Fruit fly (Drosophila melanogaster) whole organism, embryonic: ENCODE measurements around the gene kirre.

Source experiments
- ATbp ChIP-seq: fragments of 200-800 bp; sonication (Bioruptor generic); optimal IDR thresholded peaks from 2 replicates; lab custom pipeline; 2017; ENCODE audit warnings: missing biosample characterization, mild to moderate bottlenecking, missing genetic modification characterization, missing genetic modification reagents
- Aef1 ChIP-seq: fragments of 200-800 bp; sonication (Bioruptor generic); IDR thresholded peaks from 3 replicates; pipeline ENCODE4 v1.3.6; 2022; ENCODE audit warnings: missing biosample characterization, missing genetic modification characterization
- Blimp-1 ChIP-seq: fragments of 200-800 bp; sonication (Bioruptor generic); optimal IDR thresholded peaks from 3 replicates; lab custom pipeline; 2018; ENCODE audit warnings: missing biosample characterization, missing genetic modification characterization, mild to moderate bottlenecking, moderate library complexity, missing genetic modification reagents
- CG10979 ChIP-seq: fragments of 200-800 bp; sonication (Bioruptor generic); optimal IDR thresholded peaks from 2 replicates; lab custom pipeline; 2018; ENCODE audit warnings: missing biosample characterization, mild to moderate bottlenecking, missing genetic modification characterization, moderate library complexity
- CG11456 ChIP-seq: fragments of 200-800 bp; sonication (Bioruptor generic); IDR thresholded peaks from 3 replicates; pipeline ENCODE4 v1.3.6; 2022; ENCODE audit warnings: missing biosample characterization, missing genetic modification characterization
- CG11504 ChIP-seq: fragments of 200-800 bp; sonication (Bioruptor generic); optimal IDR thresholded peaks from 3 replicates; lab custom pipeline; 2019; ENCODE audit warnings: missing biosample characterization, mild to moderate bottlenecking, missing genetic modification characterization, moderate library complexity
- CG12659 ChIP-seq: fragments of 200-800 bp; sonication (Bioruptor generic); optimal IDR thresholded peaks from 3 replicates; lab custom pipeline; 2017; ENCODE audit warnings: mild to moderate bottlenecking, missing biosample characterization, missing genetic modification reagents, missing genetic modification characterization
- CG13894 ChIP-seq: fragments of 200-800 bp; sonication (Bioruptor generic); optimal IDR thresholded peaks from 3 replicates; lab custom pipeline; 2018; ENCODE audit warnings: missing biosample characterization, mild to moderate bottlenecking, missing genetic modification characterization, moderate library complexity
- CG15269 ChIP-seq: fragments of 200-800 bp; sonication (Bioruptor generic); optimal IDR thresholded peaks from 2 replicates; lab custom pipeline; 2018; ENCODE audit warnings: missing biosample characterization, mild to moderate bottlenecking, missing genetic modification characterization, moderate library complexity
- CG15601 ChIP-seq: fragments of 200-800 bp; sonication (Bioruptor generic); optimal IDR thresholded peaks from 3 replicates; lab custom pipeline; 2019; ENCODE audit warnings: missing biosample characterization, mild to moderate bottlenecking, missing genetic modification characterization, moderate library complexity
- CG17385 ChIP-seq: fragments of 200-800 bp; sonication (Bioruptor generic); optimal IDR thresholded peaks from 3 replicates; lab custom pipeline; 2018; ENCODE audit warnings: missing biosample characterization, mild to moderate bottlenecking, missing genetic modification characterization
- CG2120 ChIP-seq: fragments of 200-800 bp; sonication (Bioruptor generic); optimal IDR thresholded peaks from 3 replicates; lab custom pipeline; 2016; ENCODE audit warnings: missing biosample characterization, missing genetic modification characterization
- CG2712 ChIP-seq: fragments of 200-800 bp; optimal IDR thresholded peaks from 3 replicates; lab custom pipeline; 2019; ENCODE audit warnings: missing biosample characterization, mild to moderate bottlenecking, missing genetic modification characterization, moderate library complexity
- CG30403 ChIP-seq: fragments of 200-800 bp; sonication (Bioruptor generic); optimal IDR thresholded peaks from 3 replicates; lab custom pipeline; 2016; ENCODE audit warnings: missing biosample characterization, missing genetic modification characterization
- CG32767 ChIP-seq: fragments of 200-800 bp; sonication (Bioruptor generic); IDR thresholded peaks from 2 replicates; pipeline ENCODE4 v1.3.6; 2022; ENCODE audit warnings: missing biosample characterization, missing genetic modification characterization
- CG33557 ChIP-seq: fragments of 200-800 bp; sonication (Bioruptor generic); optimal IDR thresholded peaks from 2 replicates; lab custom pipeline; 2019; ENCODE audit warnings: missing biosample characterization, mild to moderate bottlenecking, missing genetic modification characterization, moderate library complexity
- CG5180 ChIP-seq: fragments of 200-800 bp; sonication (Bioruptor generic); optimal IDR thresholded peaks from 3 replicates; lab custom pipeline; 2017; ENCODE audit warnings: missing biosample characterization, missing genetic modification characterization, mild to moderate bottlenecking, moderate library complexity, missing genetic modification reagents
- CG7745 ChIP-seq: fragments of 200-800 bp; sonication (Bioruptor generic); optimal IDR thresholded peaks from 2 replicates; lab custom pipeline; 2018; ENCODE audit warnings: missing biosample characterization, mild to moderate bottlenecking, missing genetic modification characterization, moderate library complexity
- CG9727 ChIP-seq: fragments of 200-800 bp; sonication (Bioruptor generic); optimal IDR thresholded peaks from 3 replicates; lab custom pipeline; 2017; ENCODE audit warnings: missing biosample characterization, mild to moderate bottlenecking, missing genetic modification characterization
- Fer1 ChIP-seq: fragments of 200-800 bp; sonication (Bioruptor generic); optimal IDR thresholded peaks from 2 replicates; lab custom pipeline; 2017; ENCODE audit warnings: missing biosample characterization, mild to moderate bottlenecking, missing genetic modification characterization
- Fer3 ChIP-seq: fragments of 200-800 bp; sonication (Bioruptor generic); optimal IDR thresholded peaks from 2 replicates; lab custom pipeline; 2018; ENCODE audit warnings: missing biosample characterization, mild to moderate bottlenecking, missing genetic modification characterization, moderate library complexity
- HLH54F ChIP-seq: fragments of 200-800 bp; sonication (Bioruptor generic); optimal IDR thresholded peaks from 3 replicates; lab custom pipeline; 2016; ENCODE audit warnings: missing biosample characterization, missing genetic modification characterization
- Lpt ChIP-seq: fragments of >200 bp; optimal IDR thresholded peaks from 2 replicates; lab custom pipeline; 2018; ENCODE audit warnings: missing biosample characterization, missing genetic modification characterization
- Scr ChIP-seq: fragments of 200-800 bp; sonication (Bioruptor generic); IDR thresholded peaks from 2 replicates; pipeline ENCODE4 v1.3.6; 2022; ENCODE audit warnings: missing biosample characterization, missing genetic modification characterization; ENCODE audit not compliant: partially characterized antibody
- Sin3A ChIP-seq: fragments of >200 bp; optimal IDR thresholded peaks from 2 replicates; lab custom pipeline; 2018
- Sox102F ChIP-seq: fragments of 200-800 bp; sonication (Bioruptor generic); optimal IDR thresholded peaks from 2 replicates; lab custom pipeline; 2018; ENCODE audit warnings: missing biosample characterization, mild to moderate bottlenecking, missing genetic modification characterization, moderate library complexity
- Trl ChIP-seq, 3 experiments: fragments of >200 bp in 2 of 3; fragments of 200-800 bp in 1 of 3; sonication (Bioruptor generic) in 1 of 3; optimal IDR thresholded peaks; 2 replicates in 1 of 3; 3 replicates in 2 of 3; lab custom pipeline; 2016 to 2017; ENCODE audit warnings: missing biosample characterization in 1 of 3, missing genetic modification characterization in 1 of 3
- Usf ChIP-seq: fragments of 200-800 bp; sonication (Bioruptor generic); optimal IDR thresholded peaks from 2 replicates; lab custom pipeline; 2017; ENCODE audit warnings: missing genotype, missing biosample characterization, missing genetic modification characterization
- Xrp1 ChIP-seq: fragments of 200-800 bp; sonication (Bioruptor generic); IDR thresholded peaks from 2 replicates; pipeline ENCODE4 v1.3.6; 2022; ENCODE audit warnings: missing biosample characterization, missing genetic modification characterization
- ab ChIP-seq: fragments of 200-800 bp; sonication (Bioruptor generic); optimal IDR thresholded peaks from 2 replicates; lab custom pipeline; 2016; ENCODE audit warnings: missing biosample characterization, missing genetic modification characterization
- abd-A ChIP-seq: fragments of 200-800 bp; sonication (Bioruptor generic); optimal IDR thresholded peaks from 3 replicates; lab custom pipeline; 2019; ENCODE audit warnings: missing biosample characterization, mild to moderate bottlenecking, missing genetic modification characterization, moderate library complexity
- al ChIP-seq: fragments of 200-800 bp; sonication (Bioruptor generic); IDR thresholded peaks from 2 replicates; pipeline ENCODE4 v1.3.6; 2022; ENCODE audit warnings: missing biosample characterization, missing genetic modification characterization
- ap ChIP-seq: fragments of 200-800 bp; sonication (Bioruptor generic); IDR thresholded peaks from 2 replicates; pipeline ENCODE4 v1.3.6; 2022; ENCODE audit warnings: missing biosample characterization, missing genetic modification characterization
- ara ChIP-seq: fragments of 200-800 bp; sonication (Bioruptor generic); IDR thresholded peaks from 2 replicates; pipeline ENCODE4 v1.3.6; 2022; ENCODE audit warnings: missing biosample characterization, missing genetic modification characterization
- ci ChIP-seq: fragments of 200-800 bp; sonication (Bioruptor generic); IDR thresholded peaks from 3 replicates; pipeline ENCODE4 v1.3.6; 2022; ENCODE audit warnings: missing biosample characterization, missing genetic modification characterization
- dmrt11E ChIP-seq: fragments of 200-800 bp; sonication (Bioruptor generic); optimal IDR thresholded peaks from 3 replicates; lab custom pipeline; 2018; ENCODE audit warnings: missing biosample characterization, mild to moderate bottlenecking, missing genetic modification characterization, moderate library complexity
- grau ChIP-seq: fragments of 200-800 bp; optimal IDR thresholded peaks from 3 replicates; lab custom pipeline; 2019; ENCODE audit warnings: missing biosample characterization, mild to moderate bottlenecking, missing genetic modification characterization, moderate library complexity
- gsb ChIP-seq: fragments of 200-800 bp; sonication (Bioruptor generic); IDR thresholded peaks from 2 replicates; pipeline ENCODE4 v1.3.6; 2022; ENCODE audit warnings: missing biosample characterization, missing genetic modification characterization
- her ChIP-seq: fragments of 200-800 bp; sonication (Bioruptor generic); optimal IDR thresholded peaks from 2 replicates; lab custom pipeline; 2016; ENCODE audit warnings: missing biosample characterization, missing genetic modification characterization
- ken ChIP-seq: fragments of 200-800 bp; sonication (Bioruptor generic); IDR thresholded peaks from 3 replicates; pipeline ENCODE4 v1.3.6; 2022; ENCODE audit warnings: missing biosample characterization, missing genetic modification characterization
- lab ChIP-seq: fragments of 200-800 bp; sonication (Bioruptor generic); optimal IDR thresholded peaks from 3 replicates; lab custom pipeline; 2017; ENCODE audit warnings: missing biosample characterization, missing genetic modification characterization, mild to moderate bottlenecking, moderate library complexity, missing genetic modification reagents
- nau ChIP-seq: fragments of 200-800 bp; sonication (Bioruptor generic); optimal IDR thresholded peaks from 3 replicates; lab custom pipeline; 2017; ENCODE audit warnings: missing biosample characterization, mild to moderate bottlenecking, missing genetic modification characterization, missing genetic modification reagents
- pan ChIP-seq, 4 experiments: fragments of >200 bp in 3 of 4; fragments of 200-800 bp in 1 of 4; sonication (Bioruptor generic) in 1 of 4; optimal IDR thresholded peaks in 3 of 4; IDR thresholded peaks in 1 of 4; 2 replicates each; pipeline versions ENCODE4 v1.3.6 to Lab custom; 2017 to 2022; ENCODE audit warnings: missing biosample characterization in 2 of 4, missing genetic modification characterization in 2 of 4, mixed read lengths in 1 of 4
- phol ChIP-seq: fragments of 200-800 bp; sonication (Bioruptor generic); optimal IDR thresholded peaks from 3 replicates; lab custom pipeline; 2018; ENCODE audit warnings: missing biosample characterization, mild to moderate bottlenecking, missing genetic modification characterization, moderate library complexity
- row ChIP-seq: fragments of 200-800 bp; sonication (Bioruptor generic); IDR thresholded peaks from 3 replicates; pipeline ENCODE4 v1.3.6; 2022; ENCODE audit warnings: missing biosample characterization, missing genetic modification characterization
- salm ChIP-seq: fragments of 200-800 bp; sonication (Bioruptor generic); optimal IDR thresholded peaks from 2 replicates; lab custom pipeline; 2018; ENCODE audit warnings: missing biosample characterization, mild to moderate bottlenecking, missing genetic modification characterization
- sd ChIP-seq: fragments of 200-800 bp; sonication (Bioruptor generic); optimal IDR thresholded peaks from 3 replicates; lab custom pipeline; 2018; ENCODE audit warnings: missing biosample characterization, mild to moderate bottlenecking, missing genetic modification characterization, moderate library complexity
- seq ChIP-seq: fragments of 200-800 bp; sonication (Bioruptor generic); IDR thresholded peaks from 2 replicates; pipeline ENCODE4 v1.3.6; 2022; ENCODE audit warnings: missing biosample characterization, missing genetic modification characterization
- shn ChIP-seq: fragments of 200-800 bp; sonication (Bioruptor generic); optimal IDR thresholded peaks from 3 replicates; lab custom pipeline; 2016; ENCODE audit warnings: missing biosample characterization, missing genetic modification characterization
- slp2 ChIP-seq: fragments of 200-800 bp; sonication (Bioruptor generic); optimal IDR thresholded peaks from 2 replicates; lab custom pipeline; 2016; ENCODE audit warnings: missing biosample characterization, missing genetic modification characterization
- zen ChIP-seq: fragments of 200-800 bp; sonication (Bioruptor generic); optimal IDR thresholded peaks from 3 replicates; lab custom pipeline; 2018; ENCODE audit warnings: missing biosample characterization, mild to moderate bottlenecking, missing genetic modification characterization, moderate library complexity

Gene kirre

DNA sequence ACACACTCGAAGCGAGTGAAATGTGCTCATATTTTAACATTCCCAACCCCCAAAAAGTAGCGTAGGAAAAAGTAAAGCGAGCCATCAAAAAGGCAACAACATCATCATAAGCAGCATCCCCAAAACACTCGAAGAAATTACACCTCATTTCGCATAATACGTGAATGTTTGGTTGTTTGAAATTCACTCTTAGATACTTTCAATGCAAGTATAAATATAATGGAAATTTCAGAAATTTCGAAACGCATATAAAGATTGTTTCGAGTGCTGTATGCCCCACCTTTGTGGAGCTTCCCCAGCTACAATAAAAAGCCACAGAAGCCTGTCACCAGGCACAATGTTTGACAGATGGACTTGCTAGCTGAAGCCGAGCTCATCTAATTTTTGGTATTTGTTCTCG lies 346.9 kb downstream of the kirre start (continued):
- no peak for TF ChIP-seq slp2
- TF ChIP-seq Aef1 (GFP tag; lab: Robert Waterston, UW) = no peak
- no peak for TF ChIP-seq ab
- no peak for TF ChIP-seq pan (optimal IDR thresholded peaks at IDR 0.05; lab: Kevin White, UChicago)
- TF ChIP-seq pan (GFP tag; optimal IDR thresholded peaks at IDR 0.05 in 1 of 2, IDR thresholded peaks at IDR 0.05 in 1 of 2) = no peak
- TF ChIP-seq grau (tag; lab: Kevin White, UChicago) = peak; percentile 0
- TF ChIP-seq Fer3 (tag; lab: Kevin White, UChicago) = no peak
- TF ChIP-seq Sin3A = no peak
- peak; percentile 20 for TF ChIP-seq lab (GFP tag; lab: Kevin White, UChicago)
- 0 out of 3 replicates have a peak, but pooled peaks have one; percentile 26 for TF ChIP-seq ci (GFP tag; lab: Robert Waterston, UW)
- TF ChIP-seq HLH54F = no peak
- TF ChIP-seq CG12659 = no peak
- 0 out of 2 replicates have a peak, but pooled peaks have one; percentile 15 for TF ChIP-seq seq (GFP tag; lab: Robert Waterston, UW)
- no peak for TF ChIP-seq zen (tag; lab: Kevin White, UChicago)
- TF ChIP-seq CG33557 (GFP tag; lab: Kevin White, UChicago) = no peak
- no peak for TF ChIP-seq ap (GFP tag; lab: Robert Waterston, UW)
- TF ChIP-seq CG2120 = peak; percentile 5
- TF ChIP-seq CG5180 (GFP tag; lab: Kevin White, UChicago) = no peak
- no peak for TF ChIP-seq Scr (GFP tag; lab: Robert Waterston, UW)
- peak; percentile 25 for TF ChIP-seq CG11504 (tag; lab: Kevin White, UChicago)
- TF ChIP-seq Fer1 = no peak
- TF ChIP-seq CG17385 (GFP tag; lab: Kevin White, UChicago) = no peak
- no peak for TF ChIP-seq abd-A (tag; lab: Kevin White, UChicago)
- TF ChIP-seq Usf (GFP tag; lab: Kevin White, UChicago) = no peak
- peak; percentile 12 for TF ChIP-seq Blimp-1
- no peak for TF ChIP-seq CG30403 (GFP tag; lab: Kevin White, UChicago)
- no peak for TF ChIP-seq gsb
- TF ChIP-seq CG15269 (tag; lab: Kevin White, UChicago) = peak; percentile 13
- no peak for TF ChIP-seq ara
- TF ChIP-seq salm = no peak
- no peak for TF ChIP-seq al (GFP tag; lab: Robert Waterston, UW)
- TF ChIP-seq nau = no peak
- no peak for TF ChIP-seq Trl (optimal IDR thresholded peaks at IDR 0.05; lab: Kevin White, UChicago)
- no peak for TF ChIP-seq Trl (GFP tag; optimal IDR thresholded peaks at IDR 0.05; lab: Kevin White, UChicago)
- TF ChIP-seq CG7745 = no peak
- TF ChIP-seq phol (tag; lab: Kevin White, UChicago) = peak; percentile 30
- TF ChIP-seq Xrp1 (GFP tag; lab: Robert Waterston, UW) = peak; percentile 37; the same call in 1 of the 2 replicates
- TF ChIP-seq, all 482 proteins: peak for 50

DNA sequence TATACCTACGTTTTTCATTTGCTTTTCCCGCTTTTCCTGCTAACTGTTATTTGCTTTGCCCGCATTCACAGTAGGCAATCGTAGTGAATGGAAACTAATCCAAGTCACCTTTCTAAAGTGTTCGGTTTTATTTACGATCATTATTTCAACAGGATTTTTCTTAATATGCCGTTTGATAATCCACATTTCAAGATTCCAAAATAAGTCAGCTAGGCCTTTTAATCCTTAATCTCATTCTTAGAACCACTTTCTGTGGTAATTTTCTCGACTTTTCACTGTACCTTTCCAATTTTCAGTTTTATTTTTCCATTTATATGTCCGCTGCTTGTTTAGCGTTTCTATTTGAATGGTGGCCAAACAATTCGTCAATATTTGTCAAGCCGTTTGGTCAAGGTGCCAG lies 350.7 kb downstream of the kirre start:
- peak; percentile 72 for TF ChIP-seq grau (tag; lab: Kevin White, UChicago)
- TF ChIP-seq CG15601 (tag; lab: Kevin White, UChicago) = peak; percentile 5
- TF ChIP-seq Sox102F (GFP tag; lab: Kevin White, UChicago) = no peak
- TF ChIP-seq pan (optimal IDR thresholded peaks at IDR 0.05; lab: Kevin White, UChicago) = no peak
- TF ChIP-seq pan (GFP tag; optimal IDR thresholded peaks at IDR 0.05 in 1 of 2, IDR thresholded peaks at IDR 0.05 in 1 of 2) = no peak
- TF ChIP-seq CG32767 = no peak
- no peak for TF ChIP-seq ab
- no peak for TF ChIP-seq ken (GFP tag; lab: Robert Waterston, UW)
- TF ChIP-seq shn (GFP tag; lab: Kevin White, UChicago) = no peak
- peak; percentile 25 for TF ChIP-seq CG9727 (GFP tag; lab: Kevin White, UChicago)
- peak; percentile 13 for TF ChIP-seq CG10979 (tag; lab: Kevin White, UChicago)
- no peak for TF ChIP-seq row
- no peak for TF ChIP-seq ATbp (GFP tag; lab: Kevin White, UChicago)
- TF ChIP-seq CG2712 (tag; lab: Kevin White, UChicago) = peak; percentile 63
- TF ChIP-seq dmrt11E (tag; lab: Kevin White, UChicago) = peak; percentile 26
- no peak for TF ChIP-seq her (GFP tag; lab: Kevin White, UChicago)
- no peak for TF ChIP-seq CG13894 (tag; lab: Kevin White, UChicago)
- no peak for TF ChIP-seq CG11456
- no peak for TF ChIP-seq Lpt (GFP tag; lab: Kevin White, UChicago)
- TF ChIP-seq sd (tag; lab: Kevin White, UChicago) = no peak
